Worm (Caenorhabditis elegans): ENCODE results near the gene F46C5.6.

DNA sequence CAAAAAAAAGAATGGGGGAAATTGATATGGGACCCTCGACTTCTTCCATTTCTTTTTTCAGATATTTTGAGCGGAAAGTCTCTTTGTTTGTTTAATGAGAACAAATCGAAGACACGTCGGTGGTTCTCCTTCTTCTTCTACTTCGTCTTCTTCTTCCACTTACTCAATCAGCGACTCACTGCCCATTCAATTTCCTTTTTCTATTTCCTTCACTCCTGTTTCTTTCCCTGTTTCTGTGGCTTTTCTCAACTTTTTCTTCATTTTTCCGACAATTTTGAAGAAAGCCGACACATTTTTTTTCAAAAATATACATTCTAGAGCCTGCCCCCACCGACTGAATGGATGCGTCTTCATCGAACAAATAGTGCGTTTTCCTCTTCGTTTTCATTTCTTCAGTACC lies 8.5 kb downstream of the F46C5.6 start, which contains the start of gene F46C5.4:
- TF ChIP-seq nhr-23 (tag; optimal IDR thresholded peaks at IDR 0.05): no peak
- TF ChIP-seq ceh-9 (tag; optimal IDR thresholded peaks at IDR 0.05): no peak
- TF ChIP-seq nhr-11 (tag; optimal IDR thresholded peaks at IDR 0.05): no peak
- TF ChIP-seq fkh-10 (GFP tag; optimal IDR thresholded peaks at IDR 0.05): peak; percentile 69
- no peak for TF ChIP-seq ceh-82 (tag; optimal IDR thresholded peaks at IDR 0.05)
- TF ChIP-seq nhr-25 (tag; optimal IDR thresholded peaks at IDR 0.05): no peak
- no peak for TF ChIP-seq zag-1 (tag; optimal IDR thresholded peaks at IDR 0.05)
- no peak for TF ChIP-seq hmg-11 (tag; optimal IDR thresholded peaks at IDR 0.05)
- no peak for TF ChIP-seq nfya-1 (tag; optimal IDR thresholded peaks at IDR 0.05; ENCODE audit: insufficient read depth)
